Fruit fly (Drosophila melanogaster) whole organism, prepupa: ENCODE data around the gene CG7497.

Experiments
- Blimp-1 ChIP-seq: fragments of 200-800 bp; sonication (Bioruptor generic); optimal IDR thresholded peaks from 3 replicates; lab custom pipeline; 2017; ENCODE audit warnings: missing biosample characterization, missing genetic modification characterization, mild to moderate bottlenecking, moderate library complexity, missing genetic modification reagents
- CG10631 ChIP-seq: fragments of 200-800 bp; sonication (Bioruptor generic); optimal IDR thresholded peaks from 2 replicates; lab custom pipeline; 2016; ENCODE audit warnings: missing biosample characterization, missing genetic modification characterization
- CG11294 ChIP-seq: fragments of 200-800 bp; sonication (Bioruptor generic); IDR thresholded peaks from 2 replicates; pipeline ENCODE4 v1.3.6; 2022; ENCODE audit warnings: missing biosample characterization, missing genetic modification characterization
- CG1621 ChIP-seq: fragments of 200-800 bp; sonication (Bioruptor generic); optimal IDR thresholded peaks from 3 replicates; lab custom pipeline; 2018; ENCODE audit warnings: missing biosample characterization, mild to moderate bottlenecking, missing genetic modification characterization
- CG16779 ChIP-seq: fragments of 200-800 bp; sonication (Bioruptor generic); optimal IDR thresholded peaks from 3 replicates; lab custom pipeline; 2017; ENCODE audit warnings: missing biosample characterization, mild to moderate bottlenecking, missing genetic modification characterization
- CG3032 ChIP-seq: fragments of 200-800 bp; optimal IDR thresholded peaks from 2 replicates; lab custom pipeline; 2019; ENCODE audit warnings: missing biosample characterization, mild to moderate bottlenecking, missing genetic modification characterization, moderate library complexity
- CG32006 ChIP-seq: fragments of 200-800 bp; sonication (Bioruptor generic); optimal IDR thresholded peaks from 3 replicates; lab custom pipeline; 2017; ENCODE audit warnings: missing biosample characterization, mild to moderate bottlenecking, missing genetic modification characterization
- CG4318 ChIP-seq: fragments of 200-800 bp; sonication (Bioruptor generic); optimal IDR thresholded peaks from 3 replicates; lab custom pipeline; 2017; ENCODE audit warnings: missing biosample characterization, mild to moderate bottlenecking, missing genetic modification characterization
- CG6276 ChIP-seq: fragments of 200-800 bp; sonication (Bioruptor generic); optimal IDR thresholded peaks from 2 replicates; lab custom pipeline; 2017; ENCODE audit warnings: missing biosample characterization, mild to moderate bottlenecking, missing genetic modification characterization
- CG6808 ChIP-seq: fragments of 200-800 bp; sonication (Bioruptor generic); optimal IDR thresholded peaks from 3 replicates; lab custom pipeline; 2017; ENCODE audit warnings: missing biosample characterization, missing genetic modification characterization, mild to moderate bottlenecking, moderate library complexity, missing genetic modification reagents
- CG6854 ChIP-seq: fragments of 200-800 bp; sonication (Bioruptor generic); optimal IDR thresholded peaks from 2 replicates; lab custom pipeline; 2017; ENCODE audit warnings: missing biosample characterization, mild to moderate bottlenecking, missing genetic modification characterization
- CG7368 ChIP-seq: fragments of 200-800 bp; sonication (Bioruptor generic); optimal IDR thresholded peaks from 3 replicates; lab custom pipeline; 2016; ENCODE audit warnings: missing biosample characterization, missing genetic modification characterization
- CG8119 ChIP-seq: fragments of 200-800 bp; sonication (Bioruptor generic); IDR thresholded peaks from 3 replicates; pipeline ENCODE4 v1.3.6; 2022; ENCODE audit warnings: missing biosample characterization, missing genetic modification characterization
- CG8632 ChIP-seq: fragments of 200-800 bp; sonication (Bioruptor generic); optimal IDR thresholded peaks from 3 replicates; lab custom pipeline; 2016; ENCODE audit warnings: missing biosample characterization, missing genetic modification characterization
- Eip75B ChIP-seq: fragments of 200-800 bp; sonication (Bioruptor generic); optimal IDR thresholded peaks from 3 replicates; lab custom pipeline; 2016; ENCODE audit warnings: missing biosample characterization, missing genetic modification characterization
- Eip78C ChIP-seq: fragments of 200-800 bp; sonication (Bioruptor generic); peaks from one replicate; lab custom pipeline; 2016; ENCODE audit warnings: missing biosample characterization, missing genetic modification characterization
- Ets21C ChIP-seq: fragments of 200-800 bp; sonication (Bioruptor generic); optimal IDR thresholded peaks from 3 replicates; lab custom pipeline; 2016; ENCODE audit warnings: missing biosample characterization, missing genetic modification characterization
- Gug ChIP-seq: fragments of 200-800 bp; sonication (Bioruptor generic); IDR thresholded peaks from 2 replicates; pipeline ENCODE4 v1.3.6; 2022; ENCODE audit warnings: missing biosample characterization, missing genetic modification characterization
- Hr38 ChIP-seq: sonication (Bioruptor generic); optimal IDR thresholded peaks from 2 replicates; lab custom pipeline; 2016; ENCODE audit warnings: missing biosample characterization, missing genetic modification characterization
- Hr39 ChIP-seq: fragments of 200-800 bp; sonication (Bioruptor generic); optimal IDR thresholded peaks from 2 replicates; lab custom pipeline; 2016; ENCODE audit warnings: missing biosample characterization, missing genetic modification characterization
- Hr4 ChIP-seq: fragments of 200-800 bp; sonication (Bioruptor generic); optimal IDR thresholded peaks from 3 replicates; lab custom pipeline; 2016; ENCODE audit warnings: missing biosample characterization, missing genetic modification characterization
- Lpt ChIP-seq: fragments of 200-800 bp; sonication (Bioruptor generic); optimal IDR thresholded peaks from 3 replicates; lab custom pipeline; 2016; ENCODE audit warnings: missing biosample characterization, missing genetic modification characterization
- Met ChIP-seq: fragments of 200-800 bp; sonication (Bioruptor generic); optimal IDR thresholded peaks from 3 replicates; lab custom pipeline; 2016; ENCODE audit warnings: missing biosample characterization, missing genetic modification characterization
- OdsH ChIP-seq: fragments of 200-800 bp; sonication (Bioruptor generic); optimal IDR thresholded peaks from 3 replicates; lab custom pipeline; 2016; ENCODE audit warnings: missing biosample characterization, missing genetic modification characterization
- Smox ChIP-seq: fragments of 200-800 bp; sonication (Bioruptor generic); optimal IDR thresholded peaks from 3 replicates; lab custom pipeline; 2016; ENCODE audit warnings: missing biosample characterization, missing genetic modification characterization
- Sox102F ChIP-seq: fragments of 200-800 bp; sonication (Bioruptor generic); optimal IDR thresholded peaks from 2 replicates; lab custom pipeline; 2016; ENCODE audit warnings: missing biosample characterization, mild to moderate bottlenecking, missing genetic modification characterization
- achi ChIP-seq: fragments of 200-800 bp; sonication (Bioruptor generic); optimal IDR thresholded peaks from 3 replicates; lab custom pipeline; 2016; ENCODE audit warnings: missing biosample characterization, missing genetic modification characterization
- dsx ChIP-seq: fragments of 200-800 bp; optimal IDR thresholded peaks from 3 replicates; lab custom pipeline; 2019; ENCODE audit warnings: missing biosample characterization, mild to moderate bottlenecking, missing genetic modification characterization, moderate library complexity; ENCODE audit not compliant: poor library complexity, severe bottlenecking
- eg ChIP-seq: fragments of 200-800 bp; sonication (Bioruptor generic); IDR thresholded peaks from 3 replicates; pipeline ENCODE4 v1.3.6; 2022; ENCODE audit warnings: missing biosample characterization, missing genetic modification characterization
- esn ChIP-seq: fragments of 200-800 bp; sonication (Bioruptor generic); optimal IDR thresholded peaks from 2 replicates; lab custom pipeline; 2016; ENCODE audit warnings: missing biosample characterization, mild to moderate bottlenecking, missing genetic modification characterization, moderate library complexity
- fd59A ChIP-seq: fragments of 200-800 bp; sonication (Bioruptor generic); optimal IDR thresholded peaks from 2 replicates; lab custom pipeline; 2017; ENCODE audit warnings: missing biosample characterization, mild to moderate bottlenecking, missing genetic modification characterization, missing genetic modification reagents
- fkh ChIP-seq: fragments of 200-800 bp; sonication (Bioruptor generic); optimal IDR thresholded peaks from 3 replicates; lab custom pipeline; 2017; ENCODE audit warnings: missing biosample characterization, mild to moderate bottlenecking, missing genetic modification characterization, moderate library complexity
- net ChIP-seq: fragments of 200-800 bp; sonication (Bioruptor generic); optimal IDR thresholded peaks from 3 replicates; lab custom pipeline; 2016; ENCODE audit warnings: missing biosample characterization, missing genetic modification characterization
- pdm3 ChIP-seq: fragments of 200-800 bp; sonication (Bioruptor generic); optimal IDR thresholded peaks from 3 replicates; lab custom pipeline; 2016; ENCODE audit warnings: missing biosample characterization, missing genetic modification characterization
- salr ChIP-seq, 2 experiments: fragments of 200-800 bp; sonication (Bioruptor generic); optimal IDR thresholded peaks; 3 replicates each; lab custom pipeline; 2016 to 2018; ENCODE audit warnings: missing biosample characterization in 2 of 2, missing genetic modification characterization in 2 of 2, mild to moderate bottlenecking in 1 of 2
- spab ChIP-seq: fragments of 200-800 bp; sonication (Bioruptor generic); optimal IDR thresholded peaks from 2 replicates; lab custom pipeline; 2017; ENCODE audit warnings: missing biosample characterization, mild to moderate bottlenecking, missing genetic modification characterization, missing genetic modification reagents
- svp ChIP-seq: fragments of 200-800 bp; sonication (Bioruptor generic); peaks from one replicate; lab custom pipeline; 2016; ENCODE audit warnings: missing biosample characterization, missing genetic modification characterization
- vri ChIP-seq: fragments of 200-800 bp; sonication (Bioruptor generic); optimal IDR thresholded peaks from 3 replicates; lab custom pipeline; 2016; ENCODE audit warnings: missing biosample characterization, mild to moderate bottlenecking, missing genetic modification characterization

CG7497 gene

DNA sequence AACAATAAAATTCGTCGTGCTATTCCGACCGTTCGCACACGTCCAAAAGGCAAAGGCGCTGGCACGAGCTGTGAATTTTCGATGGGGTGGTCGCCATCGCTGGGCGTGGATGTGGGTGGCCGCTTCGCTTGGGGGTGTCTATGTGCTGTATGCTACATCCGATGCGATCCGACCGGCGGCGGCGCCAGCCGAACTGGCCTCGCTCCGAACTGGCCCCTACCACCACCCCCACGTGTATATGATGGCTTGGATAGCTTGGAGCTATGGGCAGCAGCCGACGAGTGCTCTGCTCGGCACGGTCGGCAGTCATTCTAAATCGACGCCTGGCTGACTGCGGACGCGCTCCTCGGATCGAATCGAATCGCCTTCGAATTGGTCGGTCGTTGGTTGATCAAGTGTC, at the start of gene CG7497:
Gene CG7497, plus strand, starts transcription at position 308 of the 400 bp plus-strand sequence.
- TF ChIP-seq svp (GFP tag; lab: Kevin White, UChicago): no peak
- TF ChIP-seq Eip78C: no peak
- TF ChIP-seq pdm3 (GFP tag; lab: Kevin White, UChicago): no peak
- no peak for TF ChIP-seq CG10631 (GFP tag; lab: Kevin White, UChicago)
- TF ChIP-seq esn (GFP tag; lab: Kevin White, UChicago): no peak
- no peak for TF ChIP-seq CG8632 (GFP tag; lab: Kevin White, UChicago)
- no peak for TF ChIP-seq CG11294 (GFP tag; lab: Robert Waterston, UW)
- TF ChIP-seq eg (GFP tag; lab: Robert Waterston, UW): no peak; the same call in 2 of the 3 replicates
- no peak for TF ChIP-seq Hr38 (GFP tag; lab: Kevin White, UChicago)
- TF ChIP-seq Ets21C (GFP tag; lab: Kevin White, UChicago): no peak
- TF ChIP-seq Met (GFP tag; lab: Kevin White, UChicago): no peak

dm6 chr3L:17584718-17585117, 48.5 kb upstream of the CG7497 start:
- TF ChIP-seq Gug (GFP tag; lab: Robert Waterston, UW): 0 out of 2 replicates have a peak, but pooled peaks have one; percentile 34
- no peak for TF ChIP-seq dsx (GFP tag; lab: Kevin White, UChicago)
- no peak for TF ChIP-seq Blimp-1
- TF ChIP-seq Hr39 (GFP tag; lab: Kevin White, UChicago): no peak
- peak; percentile 0 for TF ChIP-seq fkh (GFP tag; lab: Kevin White, UChicago)
- TF ChIP-seq, all 60 proteins: peak for 2

DNA sequence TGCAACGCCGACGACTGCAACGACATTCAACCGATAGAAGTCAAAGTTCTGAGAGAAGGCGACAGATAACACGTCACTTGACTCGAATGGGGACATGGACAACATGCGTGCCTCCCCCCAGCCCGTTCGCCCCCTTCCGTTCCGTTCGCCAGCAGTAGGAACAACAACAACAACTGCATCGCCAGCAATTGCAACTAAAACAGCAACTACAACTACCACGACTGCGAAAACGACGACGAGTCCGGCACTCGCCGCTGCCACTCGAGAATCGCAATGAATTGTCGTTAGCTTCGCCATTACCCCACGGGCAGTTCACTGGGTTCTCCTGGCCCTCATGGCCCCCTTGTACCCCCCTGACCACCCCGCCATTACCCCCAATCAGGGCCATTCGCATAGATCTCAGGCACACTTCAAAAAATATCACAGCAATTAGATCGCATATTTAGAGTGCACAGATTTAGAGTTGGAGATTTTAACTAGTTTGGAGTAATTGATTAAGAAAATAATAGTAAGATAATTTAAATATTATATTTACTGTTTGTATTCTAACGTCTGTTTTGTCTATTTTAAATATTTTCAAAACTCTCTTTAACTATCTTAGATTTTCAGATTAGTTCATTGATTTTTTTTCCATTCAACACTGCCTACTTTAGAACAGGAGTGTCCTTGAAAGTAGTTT, 46.7 kb upstream of the CG7497 start:
- no peak for TF ChIP-seq Hr39 (GFP tag; lab: Kevin White, UChicago)
- TF ChIP-seq fd59A: no peak
- TF ChIP-seq Hr4 (GFP tag; lab: Kevin White, UChicago): no peak
- TF ChIP-seq CG4318: peak; percentile 51
- TF ChIP-seq Lpt (GFP tag; lab: Kevin White, UChicago): peak; percentile 15
- TF ChIP-seq Smox (GFP tag; lab: Kevin White, UChicago): no peak
- TF ChIP-seq CG6854: no peak
- no peak for TF ChIP-seq Blimp-1
- peak; percentile 44 for TF ChIP-seq CG10631 (GFP tag; lab: Kevin White, UChicago)
- no peak for TF ChIP-seq CG7368 (GFP tag; lab: Kevin White, UChicago)
- no peak for TF ChIP-seq Sox102F (GFP tag; lab: Kevin White, UChicago)
- TF ChIP-seq CG16779 (tag; lab: Kevin White, UChicago): no peak
- no peak for TF ChIP-seq CG6808 (GFP tag; lab: Kevin White, UChicago)
- TF ChIP-seq OdsH (GFP tag; lab: Kevin White, UChicago): peak; percentile 10
- TF ChIP-seq eg (GFP tag; lab: Robert Waterston, UW): peak; percentile 37; the same call in 2 of the 3 replicates
- TF ChIP-seq CG32006 (GFP tag; lab: Kevin White, UChicago): peak; percentile 66
- TF ChIP-seq CG8119: no peak
- no peak for TF ChIP-seq CG3032 (tag; lab: Kevin White, UChicago)
- TF ChIP-seq CG1621: no peak
- TF ChIP-seq spab: no peak
- TF ChIP-seq Eip75B (GFP tag; lab: Kevin White, UChicago): no peak
- no peak for TF ChIP-seq vri (GFP tag; lab: Kevin White, UChicago)
- no peak for TF ChIP-seq net (GFP tag; lab: Kevin White, UChicago)
- peak; percentile 31 for TF ChIP-seq CG6276 (GFP tag; lab: Kevin White, UChicago)
- peak; percentile 25 for TF ChIP-seq achi
- peak in 1 of 2 experiments; percentile 64 for TF ChIP-seq salr (GFP tag; optimal IDR thresholded peaks at IDR 0.05; lab: Kevin White, UChicago)
- TF ChIP-seq Hr38 (GFP tag; lab: Kevin White, UChicago): no peak
